Worm (Caenorhabditis elegans) whole organism, L4 larva: ENCODE measurements around the gene F46C5.10.

Experiments used
- D1046.2 ChIP-seq: fragments of 200-800 bp; sonication (Bioruptor generic); IDR thresholded peaks from 2 replicates; pipeline ENCODE4 v1.3.6; 2022; ENCODE audit warnings: missing genetic modification characterization, missing compliant biosample characterization
- F10B5.3 ChIP-seq: sonication (generic microtip); optimal IDR thresholded peaks from 2 replicates; lab custom pipeline; 2016; ENCODE audit warnings: mild to moderate bottlenecking, missing genetic modification characterization, missing compliant biosample characterization
- F37D6.2 ChIP-seq: sonication (generic microtip); optimal IDR thresholded peaks from 2 replicates; lab custom pipeline; 2016; ENCODE audit warnings: mild to moderate bottlenecking, missing genetic modification characterization, missing compliant biosample characterization
- F49E8.2 ChIP-seq: sonication (generic microtip); optimal IDR thresholded peaks from 2 replicates; lab custom pipeline; 2016; ENCODE audit warnings: missing compliant biosample characterization, mild to moderate bottlenecking, missing genetic modification characterization, borderline replicate concordance
- Y48G9A.11 ChIP-seq: fragments of 200-800 bp; sonication (Bioruptor generic); IDR thresholded peaks from 2 replicates; pipeline ENCODE4 v1.3.6; 2022; ENCODE audit warnings: missing genetic modification reagents, missing genetic modification characterization, missing compliant biosample characterization
- Y75B8A.6 ChIP-seq: fragments of 200-800 bp; sonication (Bioruptor generic); IDR thresholded peaks from 2 replicates; pipeline ENCODE4 v1.3.6; 2022; ENCODE audit warnings: missing genetic modification reagents, missing genetic modification characterization, missing compliant biosample characterization
- ZK337.2 ChIP-seq: fragments of 200-800 bp; sonication (Bioruptor generic); IDR thresholded peaks from 2 replicates; pipeline ENCODE4 v1.3.6; 2022; ENCODE audit warnings: missing genetic modification reagents, missing genetic modification characterization, missing compliant biosample characterization
- aha-1 ChIP-seq: fragments of 150-350 bp; peaks from one replicate; lab custom pipeline; 2014; ENCODE audit warnings: missing biosample characterization, missing genetic modification characterization
- aly-2 ChIP-seq: sonication (generic microtip); optimal IDR thresholded peaks from 2 replicates; lab custom pipeline; 2018; ENCODE audit warnings: missing biosample characterization, missing genetic modification characterization
- ama-1 ChIP-seq: fragments of 150-350 bp; optimal IDR thresholded peaks from 2 replicates; lab custom pipeline; 2014; ENCODE audit warnings: inconsistent platforms, mixed read lengths
- arid-1 ChIP-seq: fragments of 200-800 bp; sonication (Bioruptor generic); conservative IDR thresholded peaks from 2 replicates; pipeline ENCODE4 v1.3.6; 2022; ENCODE audit warnings: missing genetic modification reagents, missing genetic modification characterization, missing compliant biosample characterization
- ceh-20 ChIP-seq: fragments of 200-800 bp; sonication (Bioruptor generic); IDR thresholded peaks from 2 replicates; pipeline ENCODE4 v1.3.6; 2022; ENCODE audit warnings: missing genetic modification reagents, missing genetic modification characterization, missing compliant biosample characterization
- ceh-44 ChIP-seq: fragments of 200-800 bp; sonication (Bioruptor generic); IDR thresholded peaks from 2 replicates; pipeline ENCODE4 v1.3.6; 2022; ENCODE audit warnings: missing genetic modification reagents, missing genetic modification characterization, missing compliant biosample characterization
- ceh-62 ChIP-seq: sonication (generic microtip); optimal IDR thresholded peaks from 2 replicates; lab custom pipeline; 2017; ENCODE audit warnings: missing biosample characterization, missing genetic modification characterization
- ceh-82 ChIP-seq: sonication (generic microtip); optimal IDR thresholded peaks from 2 replicates; lab custom pipeline; 2017; ENCODE audit warnings: missing biosample characterization, missing genetic modification characterization
- ces-1 ChIP-seq: fragments of 150-350 bp; sonication (generic microtip); optimal IDR thresholded peaks from 4 replicates; lab custom pipeline; 2014; ENCODE audit warnings: missing biosample characterization, missing genetic modification reagents, missing genetic modification characterization
- ctbp-1 ChIP-seq: fragments of 200-800 bp; sonication (Bioruptor generic); IDR thresholded peaks from 2 replicates; pipeline ENCODE4 v1.3.6; 2022; ENCODE audit warnings: missing genetic modification reagents, missing genetic modification characterization, missing compliant biosample characterization
- daf-12 ChIP-seq: fragments of 150-350 bp; optimal IDR thresholded peaks from 2 replicates; lab custom pipeline; 2014; ENCODE audit warnings: missing biosample characterization, missing genetic modification reagents, missing genetic modification characterization
- daf-16 ChIP-seq, 3 experiments: sonication (generic microtip); optimal IDR thresholded peaks; 2 replicates each; lab custom pipeline; 2016 to 2017; ENCODE audit warnings: missing genetic modification characterization in 3 of 3, missing genetic modification reagents in 3 of 3, mild to moderate bottlenecking in 2 of 3, missing compliant biosample characterization in 2 of 3, missing biosample characterization in 1 of 3, moderate library complexity in 1 of 3
- daf-19 ChIP-seq: fragments of 200-800 bp; sonication (Bioruptor generic); conservative IDR thresholded peaks from 2 replicates; pipeline ENCODE4 v1.3.6; 2022; ENCODE audit warnings: missing genetic modification characterization, missing compliant biosample characterization
- dmd-8 ChIP-seq: fragments of 200-800 bp; sonication (Bioruptor generic); IDR thresholded peaks from 2 replicates; pipeline ENCODE4 v1.3.6; 2022; ENCODE audit warnings: missing genetic modification characterization, missing compliant biosample characterization
- dmd-9 ChIP-seq: fragments of 200-800 bp; sonication (Bioruptor generic); IDR thresholded peaks from 2 replicates; pipeline ENCODE4 v1.3.6; 2022; ENCODE audit warnings: missing genetic modification reagents, missing genetic modification characterization, missing compliant biosample characterization
- duxl-1 ChIP-seq: sonication (generic microtip); optimal IDR thresholded peaks from 2 replicates; lab custom pipeline; 2016; ENCODE audit warnings: mild to moderate bottlenecking, missing genetic modification characterization, moderate library complexity, missing compliant biosample characterization; ENCODE audit not compliant: poor library complexity
- dve-1 ChIP-seq: sonication (generic microtip); optimal IDR thresholded peaks from 2 replicates; lab custom pipeline; 2017; ENCODE audit warnings: antibody characterized with exemption, mild to moderate bottlenecking, missing genetic modification characterization, missing compliant biosample characterization; ENCODE audit not compliant: insufficient read depth
- hlh-11 ChIP-seq: fragments of 200-800 bp; sonication (Bioruptor generic); optimal IDR thresholded peaks from 2 replicates; lab custom pipeline; 2018; ENCODE audit warnings: mild to moderate bottlenecking, missing genetic modification characterization, missing compliant biosample characterization
- hlh-30 ChIP-seq: sonication (generic microtip); optimal IDR thresholded peaks from 2 replicates; lab custom pipeline; 2017; ENCODE audit warnings: antibody characterized with exemption, mild to moderate bottlenecking, missing genetic modification characterization, missing compliant biosample characterization; ENCODE audit not compliant: insufficient read depth
- jun-1 ChIP-seq: fragments of 150-350 bp; optimal IDR thresholded peaks from 2 replicates; lab custom pipeline; 2014; ENCODE audit warnings: missing biosample characterization, missing genetic modification reagents, missing genetic modification characterization
- lin-1 ChIP-seq: fragments of 200-800 bp; sonication (Bioruptor generic); IDR thresholded peaks from 2 replicates; pipeline ENCODE4 v1.3.6; 2022; ENCODE audit warnings: missing genetic modification reagents, missing genetic modification characterization, missing compliant biosample characterization
- lin-13 ChIP-seq: fragments of 150-350 bp; optimal IDR thresholded peaks from 2 replicates; lab custom pipeline; 2014; ENCODE audit warnings: missing biosample characterization, missing genetic modification reagents, missing genetic modification characterization
- lin-15B ChIP-seq: fragments of 150-350 bp; sonication (generic microtip); optimal IDR thresholded peaks from 3 replicates; lab custom pipeline; 2014; ENCODE audit warnings: missing biosample characterization, missing genetic modification characterization
- lir-3 ChIP-seq: sonication (generic microtip); optimal IDR thresholded peaks from 2 replicates; lab custom pipeline; 2016; ENCODE audit warnings: mild to moderate bottlenecking, missing genetic modification characterization, missing compliant biosample characterization
- mdt-29 ChIP-seq: fragments of 200-800 bp; sonication (Bioruptor generic); IDR thresholded peaks from 2 replicates; pipeline ENCODE4 v1.3.6; 2022; ENCODE audit warnings: missing genetic modification reagents, missing genetic modification characterization, missing compliant biosample characterization
- mxl-3 ChIP-seq: fragments of 200-800 bp; sonication (Bioruptor generic); optimal IDR thresholded peaks from 2 replicates; lab custom pipeline; 2018; ENCODE audit warnings: mild to moderate bottlenecking, missing genetic modification characterization, missing compliant biosample characterization
- nhr-25 ChIP-seq: sonication (generic microtip); optimal IDR thresholded peaks from 2 replicates; lab custom pipeline; 2017; ENCODE audit warnings: missing genetic modification characterization, mild to moderate bottlenecking, missing compliant biosample characterization, antibody characterized with exemption, moderate library complexity, borderline replicate concordance; ENCODE audit not compliant: insufficient read depth
- nhr-28 ChIP-seq: fragments of 150-350 bp; optimal IDR thresholded peaks from 2 replicates; lab custom pipeline; 2014; ENCODE audit warnings: missing biosample characterization, missing genetic modification characterization
- nhr-41 ChIP-seq: fragments of 200-800 bp; sonication (Bioruptor generic); IDR thresholded peaks from 2 replicates; pipeline ENCODE4 v1.3.6; 2022; ENCODE audit warnings: missing genetic modification reagents, missing genetic modification characterization, missing compliant biosample characterization
- nhr-77 ChIP-seq: fragments of 150-350 bp; optimal IDR thresholded peaks from 2 replicates; lab custom pipeline; 2014; ENCODE audit warnings: missing biosample characterization, missing genetic modification characterization
- pha-4 ChIP-seq, 2 experiments: fragments of 150-350 bp in 1 of 2; fragments of 200-800 bp in 1 of 2; sonication (Bioruptor generic) in 1 of 2; IDR thresholded peaks in 1 of 2; optimal IDR thresholded peaks in 1 of 2; 2 replicates each; pipeline versions ENCODE4 v1.3.6 to Lab custom; 2014 to 2022; ENCODE audit warnings: missing genetic modification characterization in 2 of 2, missing genetic modification reagents in 2 of 2, missing biosample characterization in 1 of 2, missing compliant biosample characterization in 1 of 2
- rbr-2 ChIP-seq: sonication (generic microtip); optimal IDR thresholded peaks from 2 replicates; lab custom pipeline; 2016; ENCODE audit warnings: missing genotype, missing genetic modification characterization, missing compliant biosample characterization
- saeg-2 ChIP-seq: fragments of 200-800 bp; sonication (Bioruptor generic); IDR thresholded peaks from 2 replicates; pipeline ENCODE4 v1.3.6; 2022; ENCODE audit warnings: missing genetic modification reagents, missing genetic modification characterization, missing compliant biosample characterization
- skn-1 ChIP-seq: fragments of 150-350 bp; optimal IDR thresholded peaks from 2 replicates; lab custom pipeline; 2014; ENCODE audit warnings: missing biosample characterization, missing genetic modification characterization
- spr-1 ChIP-seq: sonication (generic microtip); optimal IDR thresholded peaks from 2 replicates; lab custom pipeline; 2016; ENCODE audit warnings: mild to moderate bottlenecking, missing genetic modification characterization, missing compliant biosample characterization
- tag-97 ChIP-seq: fragments of 200-800 bp; sonication (Bioruptor generic); IDR thresholded peaks from 2 replicates; pipeline ENCODE4 v1.3.6; 2022; ENCODE audit warnings: missing genetic modification characterization, missing compliant biosample characterization
- unc-130 ChIP-seq: sonication (generic microtip); optimal IDR thresholded peaks from 2 replicates; lab custom pipeline; 2016; ENCODE audit warnings: missing genetic modification reagents, missing genetic modification characterization, missing compliant biosample characterization
- unc-62 ChIP-seq, 3 experiments: fragments of 150-350 bp in 1 of 3; sonication (generic microtip); optimal IDR thresholded peaks in 2 of 3; peaks in 1 of 3; 1 replicate in 1 of 3; 2 replicates in 2 of 3; lab custom pipeline; 2014 to 2017; ENCODE audit warnings: missing biosample characterization in 3 of 3, missing genetic modification characterization in 3 of 3, missing genetic modification reagents in 3 of 3, missing genotype in 1 of 3
- vab-7 ChIP-seq: fragments of 200-800 bp; sonication (Bioruptor generic); IDR thresholded peaks from 2 replicates; pipeline ENCODE4 v1.3.6; 2022; ENCODE audit warnings: missing genetic modification reagents, missing genetic modification characterization, missing compliant biosample characterization
- zip-2 ChIP-seq: fragments of 150-350 bp; optimal IDR thresholded peaks from 2 replicates; lab custom pipeline; 2014; ENCODE audit warnings: missing biosample characterization, missing genetic modification characterization
- ztf-11 ChIP-seq: fragments of 150-350 bp; optimal IDR thresholded peaks from 2 replicates; lab custom pipeline; 2014; ENCODE audit warnings: missing biosample characterization, missing genetic modification characterization

Gene F46C5.10

DNA sequence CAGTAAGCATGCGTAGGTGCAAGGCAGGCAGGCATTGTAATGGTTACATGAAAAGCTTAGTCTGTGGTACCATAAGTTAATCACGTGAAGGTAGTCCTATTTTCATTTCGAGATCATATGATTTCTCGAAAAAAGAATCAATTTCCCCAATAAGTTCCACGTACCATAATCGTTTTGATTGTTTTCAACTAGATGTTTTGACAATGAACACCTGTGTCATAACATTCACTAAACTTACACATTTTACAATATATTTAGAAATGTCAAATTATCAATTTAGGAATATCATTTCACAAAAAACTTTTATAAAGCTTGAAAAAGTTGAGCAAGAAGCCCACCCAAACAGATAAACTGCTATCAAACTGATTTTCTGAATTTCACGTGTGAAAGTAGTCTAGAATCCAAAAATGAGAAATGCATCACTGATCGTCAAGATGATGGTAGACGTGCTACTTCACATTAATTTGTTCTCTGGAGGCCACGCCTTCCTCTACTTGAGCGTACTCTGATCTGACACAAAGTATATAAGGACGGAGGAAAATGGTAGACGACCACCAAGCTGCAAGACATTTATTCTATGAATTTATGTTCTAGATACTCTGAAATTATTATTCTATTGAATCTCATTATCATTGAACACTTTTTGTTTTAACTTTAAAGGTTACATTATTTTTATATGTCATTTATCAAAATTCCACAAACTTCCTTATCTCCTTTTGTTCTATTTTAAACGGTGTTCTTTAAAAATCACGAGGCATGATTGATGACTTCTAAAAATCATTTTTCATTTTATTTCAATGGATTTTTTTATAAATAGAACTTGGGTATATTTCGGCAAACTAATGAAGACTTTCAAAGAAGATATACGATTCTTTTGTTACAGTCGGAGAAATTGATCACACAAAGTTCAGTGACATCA lies at the start of gene F46C5.10:
F46C5.10 (minus strand) TSS at position 51 of the 919 bp plus-strand sequence.
- TF ChIP-seq daf-16 (GFP tag; optimal IDR thresholded peaks at IDR 0.05; lab: Kevin White, UChicago), result no peak
- no peak for TF ChIP-seq daf-16 (tag; optimal IDR thresholded peaks at IDR 0.05; lab: Kevin White, UChicago)
- TF ChIP-seq ama-1 (lab: Kevin White, UChicago), result no peak
- TF ChIP-seq hlh-30, result peak; percentile 60
- TF ChIP-seq ztf-11 (tag; lab: Kevin White, UChicago), result no peak
- no peak for TF ChIP-seq D1046.2
- no peak for TF ChIP-seq jun-1 (tag; lab: Kevin White, UChicago)
- no peak for TF ChIP-seq F10B5.3 (tag; lab: Kevin White, UChicago)
- no peak for TF ChIP-seq daf-19 (GFP tag; lab: Robert Waterston, UW)
- no peak for TF ChIP-seq lin-15B (tag; lab: Kevin White, UChicago)
- no peak for TF ChIP-seq lin-13
- TF ChIP-seq ceh-20 (GFP tag; lab: Robert Waterston, UW), result no peak
- no peak for TF ChIP-seq daf-12 (tag; lab: Kevin White, UChicago)
- TF ChIP-seq ceh-44 (GFP tag; lab: Robert Waterston, UW), result no peak
- TF ChIP-seq hlh-11 (tag; lab: Kevin White, UChicago), result no peak
- no peak for TF ChIP-seq mxl-3 (GFP tag; lab: Kevin White, UChicago)
- no peak for TF ChIP-seq unc-130
- TF ChIP-seq skn-1 (tag; lab: Kevin White, UChicago), result no peak
- TF ChIP-seq F49E8.2, result no peak
- TF ChIP-seq aha-1 (tag; lab: Kevin White, UChicago), result peak; percentile 65
- no peak for TF ChIP-seq ctbp-1
- no peak for TF ChIP-seq ZK337.2 (GFP tag; lab: Robert Waterston, UW)
- TF ChIP-seq dmd-9, result no peak
- no peak for TF ChIP-seq tag-97
- no peak for TF ChIP-seq rbr-2 (tag; lab: Kevin White, UChicago)
- no peak for TF ChIP-seq duxl-1
- TF ChIP-seq aly-2 (tag; lab: Kevin White, UChicago), result no peak
- no peak for TF ChIP-seq saeg-2
- TF ChIP-seq Y75B8A.6 (GFP tag; lab: Robert Waterston, UW), result no peak
- TF ChIP-seq nhr-41 (GFP tag; lab: Robert Waterston, UW), result no peak
- TF ChIP-seq ces-1 (GFP tag; lab: Kevin White, UChicago), result no peak
- no peak for TF ChIP-seq lir-3 (tag; lab: Kevin White, UChicago)
- TF ChIP-seq nhr-77 (tag; lab: Kevin White, UChicago), result no peak
- no peak for TF ChIP-seq arid-1
- TF ChIP-seq dmd-8 (GFP tag; lab: Robert Waterston, UW), result no peak
- no peak for TF ChIP-seq ceh-82 (tag; lab: Kevin White, UChicago)
- no peak for TF ChIP-seq lin-1
- TF ChIP-seq F37D6.2 (tag; lab: Kevin White, UChicago), result no peak
- TF ChIP-seq unc-62 (GFP tag; optimal IDR thresholded peaks at IDR 0.05 in 1 of 2; lab: Kevin White, UChicago), result peak in 1 of 2 experiments; percentile 89
- no peak for TF ChIP-seq unc-62 (tag; optimal IDR thresholded peaks at IDR 0.05; lab: Kevin White, UChicago)
- no peak for TF ChIP-seq zip-2 (tag; lab: Kevin White, UChicago)
- no peak for TF ChIP-seq pha-4 (GFP tag; IDR thresholded peaks at IDR 0.05; lab: Robert Waterston, UW)
- TF ChIP-seq pha-4 (tag; optimal IDR thresholded peaks at IDR 0.05; lab: Kevin White, UChicago), result no peak
- no peak for TF ChIP-seq Y48G9A.11
- TF ChIP-seq dve-1 (tag; lab: Kevin White, UChicago), result no peak
- TF ChIP-seq nhr-25 (tag; lab: Kevin White, UChicago), result no peak
- peak; percentile 25 for TF ChIP-seq nhr-28 (tag; lab: Kevin White, UChicago)
- TF ChIP-seq mdt-29 (GFP tag; lab: Robert Waterston, UW), result no peak
- no peak for TF ChIP-seq vab-7 (GFP tag; lab: Robert Waterston, UW)
- TF ChIP-seq ceh-62 (tag; lab: Kevin White, UChicago), result no peak
- no peak for TF ChIP-seq spr-1
